Fruit fly (Drosophila melanogaster) whole organism, embryonic: ENCODE measurements around the gene Cpr62Ba.
A peak's percentile ranks its signal among the peaks of the same experiment; 100 is the strongest.

ENCODE experiments used
- ATbp ChIP-seq: fragments of 200-800 bp; sonication (Bioruptor generic); optimal IDR thresholded peaks from 2 replicates; lab custom pipeline; 2017; ENCODE audit warnings: missing biosample characterization, mild to moderate bottlenecking, missing genetic modification characterization, missing genetic modification reagents
- Antp ChIP-seq: fragments of 200-800 bp; sonication (Bioruptor generic); optimal IDR thresholded peaks from 3 replicates; lab custom pipeline; 2016; ENCODE audit warnings: missing biosample characterization, missing genetic modification characterization
- BEAF-32 ChIP-seq: fragments of 200-800 bp; sonication (Bioruptor generic); optimal IDR thresholded peaks from 3 replicates; lab custom pipeline; 2017; ENCODE audit warnings: missing biosample characterization, missing genetic modification characterization, mild to moderate bottlenecking, moderate library complexity, missing genetic modification reagents
- CG11247 ChIP-seq: fragments of 200-800 bp; sonication (Bioruptor generic); IDR thresholded peaks from 2 replicates; pipeline ENCODE4 v1.3.6; 2022; ENCODE audit warnings: missing biosample characterization, missing genetic modification characterization
- CG11723 ChIP-seq: fragments of 200-800 bp; sonication (Bioruptor generic); optimal IDR thresholded peaks from 2 replicates; lab custom pipeline; 2017; ENCODE audit warnings: missing biosample characterization, mild to moderate bottlenecking, missing genetic modification characterization
- CG15073 ChIP-seq: fragments of 200-800 bp; sonication (Bioruptor generic); optimal IDR thresholded peaks from 2 replicates; lab custom pipeline; 2016; ENCODE audit warnings: missing biosample characterization, missing genetic modification characterization
- CG15479 ChIP-seq: fragments of 200-800 bp; sonication (Bioruptor generic); optimal IDR thresholded peaks from 3 replicates; lab custom pipeline; 2019; ENCODE audit warnings: missing biosample characterization, mild to moderate bottlenecking, missing genetic modification characterization, moderate library complexity
- CG17359 ChIP-seq: fragments of 200-800 bp; sonication (Bioruptor generic); optimal IDR thresholded peaks from 3 replicates; lab custom pipeline; 2018; ENCODE audit warnings: missing biosample characterization, mild to moderate bottlenecking, missing genetic modification characterization, moderate library complexity
- CG2199 ChIP-seq: fragments of 200-800 bp; sonication (Bioruptor generic); IDR thresholded peaks from 3 replicates; pipeline ENCODE4 v1.3.6; 2022; ENCODE audit warnings: missing biosample characterization, missing genetic modification characterization
- CG30403 ChIP-seq: fragments of 200-800 bp; sonication (Bioruptor generic); optimal IDR thresholded peaks from 3 replicates; lab custom pipeline; 2016; ENCODE audit warnings: missing biosample characterization, missing genetic modification characterization
- CG3407 ChIP-seq: fragments of 200-800 bp; sonication (Bioruptor generic); optimal IDR thresholded peaks from 2 replicates; lab custom pipeline; 2018; ENCODE audit warnings: missing biosample characterization, mild to moderate bottlenecking, missing genetic modification characterization
- CG3838 ChIP-seq: fragments of 200-800 bp; sonication (Bioruptor generic); optimal IDR thresholded peaks from 3 replicates; lab custom pipeline; 2016; ENCODE audit warnings: missing biosample characterization, missing genetic modification characterization
- CG4282 ChIP-seq: fragments of 200-800 bp; sonication (Bioruptor generic); optimal IDR thresholded peaks from 2 replicates; lab custom pipeline; 2016; ENCODE audit warnings: missing biosample characterization, missing genetic modification characterization
- CG4328 ChIP-seq: fragments of 200-800 bp; sonication (Bioruptor generic); optimal IDR thresholded peaks from 3 replicates; lab custom pipeline; 2017; ENCODE audit warnings: missing biosample characterization, missing genetic modification reagents, missing genetic modification characterization
- CG43689 ChIP-seq: fragments of 200-800 bp; sonication (Bioruptor generic); IDR thresholded peaks from 2 replicates; pipeline ENCODE4 v1.3.6; 2022; ENCODE audit warnings: missing biosample characterization, missing genetic modification characterization
- CG4404 ChIP-seq: fragments of 200-800 bp; sonication (Bioruptor generic); IDR thresholded peaks from 2 replicates; pipeline ENCODE4 v1.3.6; 2022; ENCODE audit warnings: missing biosample characterization, missing genetic modification characterization
- CG5953 ChIP-seq: fragments of 200-800 bp; sonication (Bioruptor generic); IDR thresholded peaks from 2 replicates; pipeline ENCODE4 v1.3.6; 2022; ENCODE audit warnings: missing biosample characterization, missing genetic modification characterization
- CG6272 ChIP-seq: fragments of 200-800 bp; sonication (Bioruptor generic); IDR thresholded peaks from 2 replicates; pipeline ENCODE4 v1.3.6; 2022; ENCODE audit warnings: missing biosample characterization, missing genetic modification characterization
- CG6689 ChIP-seq: fragments of 200-800 bp; sonication (Bioruptor generic); IDR thresholded peaks from 2 replicates; pipeline ENCODE4 v1.3.6; 2022; ENCODE audit warnings: missing biosample characterization, missing genetic modification characterization
- CG7786 ChIP-seq: fragments of 200-800 bp; sonication (Bioruptor generic); optimal IDR thresholded peaks from 2 replicates; lab custom pipeline; 2016; ENCODE audit warnings: missing biosample characterization, missing genetic modification characterization
- CG9215 ChIP-seq: fragments of 200-800 bp; sonication (Bioruptor generic); IDR thresholded peaks from 2 replicates; pipeline ENCODE4 v1.3.6; 2022; ENCODE audit warnings: missing biosample characterization, missing genetic modification characterization
- E2f2 ChIP-seq: fragments of 200-800 bp; sonication (Bioruptor generic); IDR thresholded peaks from 2 replicates; pipeline ENCODE4 v1.3.6; 2022; ENCODE audit warnings: missing biosample characterization, missing genetic modification characterization
- ERR ChIP-seq: fragments of 200-800 bp; sonication (Bioruptor generic); optimal IDR thresholded peaks from 2 replicates; lab custom pipeline; 2016; ENCODE audit warnings: missing biosample characterization, missing genetic modification characterization
- GATAe ChIP-seq: fragments of 200-800 bp; sonication (Bioruptor generic); conservative IDR thresholded peaks from 2 replicates; pipeline ENCODE4 v1.3.6; 2022; ENCODE audit warnings: missing biosample characterization, missing genetic modification characterization
- Hr78 ChIP-seq, 2 experiments: fragments of 200-800 bp in 1 of 2; fragments of >200 bp in 1 of 2; sonication (Bioruptor generic) in 1 of 2; optimal IDR thresholded peaks; 2 replicates each; lab custom pipeline; 2017 to 2019; ENCODE audit warnings: missing biosample characterization in 2 of 2, missing genetic modification characterization in 2 of 2, mild to moderate bottlenecking in 1 of 2, moderate library complexity in 1 of 2
- Mad ChIP-seq: fragments of 200-800 bp; sonication (Bioruptor generic); optimal IDR thresholded peaks from 2 replicates; lab custom pipeline; 2016; ENCODE audit warnings: missing biosample characterization, missing genetic modification characterization
- Mrtf ChIP-seq: fragments of 200-800 bp; sonication (Bioruptor generic); IDR thresholded peaks from 3 replicates; pipeline ENCODE4 v1.3.6; 2022; ENCODE audit warnings: missing biosample characterization, missing genetic modification characterization
- Myb ChIP-seq: fragments of 200-800 bp; sonication (Bioruptor generic); optimal IDR thresholded peaks from 2 replicates; lab custom pipeline; 2016; ENCODE audit warnings: missing biosample characterization, missing genetic modification characterization
- Oaz ChIP-seq: fragments of 200-800 bp; sonication (Bioruptor generic); IDR thresholded peaks from 2 replicates; pipeline ENCODE4 v1.3.6; 2022; ENCODE audit warnings: missing biosample characterization, missing genetic modification characterization
- Ptx1 ChIP-seq: fragments of 200-800 bp; sonication (Bioruptor generic); IDR thresholded peaks from 2 replicates; pipeline ENCODE4 v1.3.6; 2022; ENCODE audit warnings: missing biosample characterization, missing genetic modification characterization
- Side ChIP-seq: fragments of 200-800 bp; sonication (Bioruptor generic); optimal IDR thresholded peaks from 2 replicates; lab custom pipeline; 2016; ENCODE audit warnings: missing biosample characterization, missing genetic modification characterization
- Sox100B ChIP-seq: fragments of 200-800 bp; sonication (Bioruptor generic); optimal IDR thresholded peaks from 3 replicates; lab custom pipeline; 2018; ENCODE audit warnings: missing biosample characterization, mild to moderate bottlenecking, missing genetic modification characterization
- bsh ChIP-seq, 2 experiments: fragments of 200-800 bp; sonication (Bioruptor generic); optimal IDR thresholded peaks; 2 replicates each; lab custom pipeline; 2017 to 2018; ENCODE audit warnings: mild to moderate bottlenecking in 2 of 2, missing biosample characterization in 2 of 2, missing genetic modification characterization in 2 of 2, moderate library complexity in 1 of 2
- btn ChIP-seq: fragments of 200-800 bp; sonication (Bioruptor generic); optimal IDR thresholded peaks from 2 replicates; lab custom pipeline; 2016; ENCODE audit warnings: missing biosample characterization, missing genetic modification characterization
- cato ChIP-seq: fragments of 200-800 bp; sonication (Bioruptor generic); optimal IDR thresholded peaks from 2 replicates; lab custom pipeline; 2016; ENCODE audit warnings: missing biosample characterization, missing genetic modification characterization, borderline replicate concordance
- dm ChIP-seq: fragments of 200-800 bp; sonication (Bioruptor generic); optimal IDR thresholded peaks from 3 replicates; lab custom pipeline; 2016; ENCODE audit warnings: missing biosample characterization, missing genetic modification characterization
- dmrt11E ChIP-seq: fragments of 200-800 bp; sonication (Bioruptor generic); optimal IDR thresholded peaks from 3 replicates; lab custom pipeline; 2018; ENCODE audit warnings: missing biosample characterization, mild to moderate bottlenecking, missing genetic modification characterization, moderate library complexity
- ewg ChIP-seq: fragments of 200-800 bp; sonication (Bioruptor generic); optimal IDR thresholded peaks from 3 replicates; lab custom pipeline; 2017; ENCODE audit warnings: mild to moderate bottlenecking, missing biosample characterization, missing genetic modification reagents, missing genetic modification characterization
- gem ChIP-seq: fragments of 200-800 bp; sonication (Bioruptor generic); optimal IDR thresholded peaks from 2 replicates; lab custom pipeline; 2019; ENCODE audit warnings: missing biosample characterization, mild to moderate bottlenecking, missing genetic modification characterization, moderate library complexity
- h ChIP-seq: fragments of >200 bp; optimal IDR thresholded peaks from 2 replicates; lab custom pipeline; 2017
- kah ChIP-seq: fragments of 200-800 bp; sonication (Bioruptor generic); optimal IDR thresholded peaks from 2 replicates; lab custom pipeline; 2018; ENCODE audit warnings: missing biosample characterization, mild to moderate bottlenecking, missing genetic modification characterization
- kay ChIP-seq: fragments of 200-800 bp; sonication (Bioruptor generic); optimal IDR thresholded peaks from 2 replicates; lab custom pipeline; 2016; ENCODE audit warnings: missing biosample characterization, missing genetic modification characterization
- maf-S ChIP-seq: fragments of 200-800 bp; sonication (Bioruptor generic); optimal IDR thresholded peaks from 2 replicates; lab custom pipeline; 2016; ENCODE audit warnings: missing biosample characterization, missing genetic modification characterization
- odd ChIP-seq: fragments of 200-800 bp; sonication (Bioruptor generic); optimal IDR thresholded peaks from 2 replicates; lab custom pipeline; 2017; ENCODE audit warnings: missing biosample characterization, mild to moderate bottlenecking, missing genetic modification characterization
- pb ChIP-seq: fragments of 200-800 bp; sonication (Bioruptor generic); optimal IDR thresholded peaks from 3 replicates; lab custom pipeline; 2016; ENCODE audit warnings: missing biosample characterization, missing genetic modification characterization
- pnt ChIP-seq: fragments of 200-800 bp; sonication (Bioruptor generic); optimal IDR thresholded peaks from 3 replicates; lab custom pipeline; 2016; ENCODE audit warnings: missing biosample characterization, missing genetic modification characterization
- so ChIP-seq: fragments of 200-800 bp; sonication (Bioruptor generic); IDR thresholded peaks from 3 replicates; pipeline ENCODE4 v1.3.6; 2022; ENCODE audit warnings: missing biosample characterization, missing genetic modification characterization
- sqz ChIP-seq: fragments of 200-800 bp; sonication (Bioruptor generic); optimal IDR thresholded peaks from 3 replicates; lab custom pipeline; 2018; ENCODE audit warnings: missing biosample characterization, mild to moderate bottlenecking, missing genetic modification characterization
- stc ChIP-seq: fragments of 200-800 bp; sonication (Bioruptor generic); IDR thresholded peaks from 2 replicates; pipeline ENCODE4 v1.3.6; 2022; ENCODE audit warnings: missing biosample characterization, missing genetic modification characterization
- zfh1 ChIP-seq: fragments of 200-800 bp; sonication (Bioruptor generic); IDR thresholded peaks from 3 replicates; pipeline ENCODE4 v1.3.6; 2022; ENCODE audit warnings: missing biosample characterization, missing genetic modification characterization
- zfh2 ChIP-seq: fragments of 200-800 bp; sonication (Bioruptor generic); optimal IDR thresholded peaks from 2 replicates; lab custom pipeline; 2016; ENCODE audit warnings: missing biosample characterization, missing genetic modification characterization

The Cpr62Ba gene

DNA sequence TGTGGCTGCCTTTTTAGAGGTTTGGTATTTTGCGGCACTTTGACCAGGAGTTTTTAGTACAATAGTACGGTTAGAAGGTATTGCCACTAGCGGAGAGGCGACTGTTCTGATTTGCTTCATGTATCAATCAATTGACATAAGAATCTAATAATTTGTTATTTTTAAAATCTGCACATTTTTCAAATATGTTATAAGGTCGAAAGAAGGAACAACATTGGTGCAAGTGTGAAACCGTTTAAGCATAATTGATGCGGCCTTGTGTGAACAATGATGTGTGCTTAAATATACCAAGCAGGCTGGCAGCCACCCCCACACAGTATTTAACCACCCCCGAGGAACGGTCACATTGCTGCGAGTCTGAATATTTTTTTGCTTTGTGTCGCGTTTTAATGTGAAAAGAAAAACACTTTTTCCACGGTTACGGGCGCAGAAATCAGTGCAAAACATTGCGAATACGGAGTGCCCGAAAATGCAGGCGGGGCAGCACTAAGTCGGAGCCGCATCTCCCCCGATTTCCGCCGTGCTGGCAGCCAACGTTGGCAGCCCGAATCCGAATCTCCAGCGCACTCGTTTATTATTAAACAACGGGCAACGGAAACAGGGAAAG lies 33.6 kb upstream of the Cpr62Ba start, which contains the start of the genes HBS1 and CG12025 (continued):
- TF ChIP-seq dmrt11E (tag; lab: Kevin White, UChicago) (peak; percentile 54), CG17359 (tag; lab: Kevin White, UChicago) (peak; percentile 45), CG6689 (GFP tag; lab: Robert Waterston, UW) (peak; percentile 71), kay (GFP tag; lab: Kevin White, UChicago) (peak; percentile 5), CG6272 (GFP tag; lab: Robert Waterston, UW) (peak; percentile 53; the same call in 1 of the 2 replicates), ewg (GFP tag; lab: Kevin White, UChicago) (peak; percentile 66), CG3407 (GFP tag; lab: Kevin White, UChicago) (peak; percentile 29), CG5953 (no peak), Mad (GFP tag; lab: Kevin White, UChicago) (peak; percentile 34), cato (GFP tag; lab: Kevin White, UChicago) (no peak), Side (peak; percentile 57), Oaz (no peak), Myb (GFP tag; lab: Kevin White, UChicago) (peak; percentile 46), zfh2 (GFP tag; lab: Kevin White, UChicago) (peak; percentile 64), odd (no peak), stc (GFP tag; lab: Robert Waterston, UW) (0 out of 2 replicates have a peak, but pooled peaks have one; percentile 14), Mrtf (GFP tag; lab: Robert Waterston, UW) (0 out of 3 replicates have a peak, but pooled peaks have one; percentile 44), CG3838 (GFP tag; lab: Kevin White, UChicago) (peak; percentile 26), Sox100B (GFP tag; lab: Kevin White, UChicago) (no peak), so (GFP tag; lab: Robert Waterston, UW) (no peak), CG4404 (GFP tag; lab: Robert Waterston, UW) (peak; percentile 74), pnt (GFP tag; lab: Kevin White, UChicago) (peak; percentile 41), bsh (GFP tag; optimal IDR thresholded peaks at IDR 0.05; lab: Kevin White, UChicago) (peak in 1 of 2 experiments; percentile 45), E2f2 (GFP tag; lab: Robert Waterston, UW) (peak; percentile 36; the same call in 1 of the 2 replicates), CG15073 (no peak), kah (GFP tag; lab: Kevin White, UChicago) (no peak), ERR (no peak), dm (peak; percentile 60), CG11247 (GFP tag; lab: Robert Waterston, UW) (peak; percentile 49; the same call in 1 of the 2 replicates), CG43689 (GFP tag; lab: Robert Waterston, UW) (no peak), CG4282 (GFP tag; lab: Kevin White, UChicago) (no peak), CG30403 (GFP tag; lab: Kevin White, UChicago) (peak; percentile 71), pb (GFP tag; lab: Kevin White, UChicago) (no peak), CG9215 (GFP tag; lab: Robert Waterston, UW) (peak; percentile 71), Ptx1 (GFP tag; lab: Robert Waterston, UW) (peak; percentile 66), maf-S (GFP tag; lab: Kevin White, UChicago) (no peak), zfh1 (GFP tag; lab: Robert Waterston, UW) (peak; percentile 56; the same call in 1 of the 3 replicates), btn (GFP tag; lab: Kevin White, UChicago) (no peak), gem (tag; lab: Kevin White, UChicago) (no peak), BEAF-32 (GFP tag; lab: Kevin White, UChicago) (peak; percentile 60), Antp (peak; percentile 33), CG15479 (GFP tag; lab: Kevin White, UChicago) (no peak), CG4328 (GFP tag; lab: Kevin White, UChicago) (peak; percentile 11), sqz (no peak), GATAe (GFP tag; lab: Robert Waterston, UW) (no peak), CG11723 (peak; percentile 38), CG2199 (GFP tag; lab: Robert Waterston, UW) (no peak), ATbp (GFP tag; lab: Kevin White, UChicago) (no peak), h (lab: Kevin White, UChicago) (no peak), Hr78 (GFP tag; optimal IDR thresholded peaks at IDR 0.05; lab: Kevin White, UChicago) (no peak), CG7786 (GFP tag; lab: Kevin White, UChicago) (peak; percentile 48)
